Worm (Caenorhabditis elegans) whole organism, early embryonic: Measurements from ENCODE around the gene R102.4.
A peak's percentile ranks its signal among the peaks of the same experiment; 100 is the strongest.
"Not testable (repeated sequence)": the region's sequence is repeated elsewhere in the genome, so short reads cannot be mapped to it uniquely, and the experiment has no call there.

ENCODE experiments used
- B0310.2 ChIP-seq: sonication (generic microtip); optimal IDR thresholded peaks from 2 replicates; lab custom pipeline; 2016; ENCODE audit warnings: mild to moderate bottlenecking, missing genetic modification characterization, missing compliant biosample characterization
- F13C5.2 ChIP-seq: sonication (generic microtip); optimal IDR thresholded peaks from 2 replicates; lab custom pipeline; 2017; ENCODE audit warnings: mild to moderate bottlenecking, missing genetic modification characterization, inconsistent platforms, missing compliant biosample characterization
- aly-1 ChIP-seq: sonication (generic microtip); optimal IDR thresholded peaks from 2 replicates; lab custom pipeline; 2016; ENCODE audit warnings: missing genetic modification characterization, missing compliant biosample characterization
- ama-1 ChIP-seq: fragments of 150-350 bp; optimal IDR thresholded peaks from 2 replicates; lab custom pipeline; 2014
- flt-1 ChIP-seq: fragments of 200-800 bp; sonication (Bioruptor generic); IDR thresholded peaks from 2 replicates; pipeline ENCODE4 v1.3.6; 2022; ENCODE audit warnings: missing genetic modification characterization, missing compliant biosample characterization
- hmbx-1 ChIP-seq: sonication (generic microtip); optimal IDR thresholded peaks from 2 replicates; lab custom pipeline; 2016; ENCODE audit warnings: mild to moderate bottlenecking, missing genetic modification characterization, missing compliant biosample characterization
- hmg-4 ChIP-seq: fragments of 200-800 bp; sonication (Bioruptor generic); optimal IDR thresholded peaks from 2 replicates; lab custom pipeline; 2018; ENCODE audit warnings: mild to moderate bottlenecking, missing genetic modification characterization, missing compliant biosample characterization
- scrt-1 ChIP-seq: fragments of 200-800 bp; sonication (Bioruptor generic); IDR thresholded peaks from 2 replicates; pipeline ENCODE4 v1.3.6; 2022; ENCODE audit warnings: missing genetic modification characterization, missing compliant biosample characterization
- sea-1 ChIP-seq: fragments of 200-800 bp; sonication (Bioruptor generic); conservative IDR thresholded peaks from 2 replicates; pipeline ENCODE4 v1.3.6; 2022; ENCODE audit warnings: missing genetic modification characterization, missing compliant biosample characterization
- tbx-37 ChIP-seq: fragments of 200-800 bp; sonication (Bioruptor generic); conservative IDR thresholded peaks from 2 replicates; pipeline ENCODE4 v1.3.6; 2022; ENCODE audit warnings: missing genetic modification reagents, missing genetic modification characterization, missing compliant biosample characterization
- tra-4 ChIP-seq: sonication (generic microtip); optimal IDR thresholded peaks from 2 replicates; lab custom pipeline; 2017; ENCODE audit warnings: missing genetic modification characterization, missing compliant biosample characterization

- not testable (repeated sequence) for TF ChIP-seq ama-1 (lab: Kevin White, UChicago); hmg-4 (GFP tag; lab: Kevin White, UChicago); tbx-37 (GFP tag; lab: Robert Waterston, UW); flt-1 (GFP tag; lab: Robert Waterston, UW); F13C5.2; hmbx-1 (tag; lab: Kevin White, UChicago); aly-1 (tag; lab: Kevin White, UChicago); sea-1 (GFP tag; lab: Robert Waterston, UW); B0310.2; tra-4 (tag; lab: Kevin White, UChicago)
- TF ChIP-seq scrt-1 (GFP tag; lab: Robert Waterston, UW) = peak; percentile 52; the same call in 1 of the 2 replicates
These were observed 36.7 kb downstream of the R102.4 start for ce11 chrIV:10658366-10658765.
